Worm (Caenorhabditis elegans) whole organism, L3 larva: ENCODE data around the gene C02F5.14.

Experiments used
- ZK546.5 ChIP-seq: sonication (generic microtip); optimal IDR thresholded peaks from 2 replicates; lab custom pipeline; 2017; ENCODE audit warnings: missing biosample characterization, missing genetic modification characterization
- ama-1 ChIP-seq: fragments of 150-350 bp; optimal IDR thresholded peaks from 2 replicates; lab custom pipeline; 2018
- ceh-16 ChIP-seq: sonication (generic microtip); optimal IDR thresholded peaks from 2 replicates; lab custom pipeline; 2017; ENCODE audit warnings: missing biosample characterization, missing genetic modification characterization
- ceh-28 ChIP-seq: fragments of 150-350 bp; optimal IDR thresholded peaks from 2 replicates; lab custom pipeline; 2014; ENCODE audit warnings: missing biosample characterization, missing genetic modification reagents, missing genetic modification characterization
- ceh-82 ChIP-seq: fragments of 150-350 bp; optimal IDR thresholded peaks from 2 replicates; lab custom pipeline; 2014; ENCODE audit warnings: missing biosample characterization, missing genetic modification characterization
- daf-12 ChIP-seq: fragments of 150-350 bp; optimal IDR thresholded peaks from 2 replicates; lab custom pipeline; 2014; ENCODE audit warnings: missing biosample characterization, missing genetic modification reagents, missing genetic modification characterization
- elt-2 ChIP-seq: sonication (generic microtip); optimal IDR thresholded peaks from 2 replicates; lab custom pipeline; 2016; ENCODE audit warnings: missing genetic modification reagents, mild to moderate bottlenecking, missing genetic modification characterization, missing compliant biosample characterization
- elt-3 ChIP-seq, 3 experiments: fragments of 150-350 bp in 1 of 3; sonication (generic microtip) in 2 of 3; optimal IDR thresholded peaks; 2 replicates in 2 of 3; 4 replicates in 1 of 3; lab custom pipeline; 2014 to 2017; ENCODE audit warnings: missing biosample characterization in 3 of 3, missing genetic modification characterization in 3 of 3
- eor-1 ChIP-seq, 2 experiments: fragments of 150-350 bp; optimal IDR thresholded peaks; 2 replicates each; lab custom pipeline; 2014 to 2018; ENCODE audit warnings: missing biosample characterization in 2 of 2, missing genetic modification characterization in 2 of 2
- fkh-10 ChIP-seq: sonication (generic microtip); optimal IDR thresholded peaks from 2 replicates; lab custom pipeline; 2017; ENCODE audit warnings: missing biosample characterization, missing genetic modification reagents, missing genetic modification characterization
- fkh-2 ChIP-seq: fragments of 150-350 bp; optimal IDR thresholded peaks from 2 replicates; lab custom pipeline; 2014; ENCODE audit warnings: missing biosample characterization, missing genetic modification reagents, missing genetic modification characterization
- fos-1 ChIP-seq: fragments of 150-350 bp; optimal IDR thresholded peaks from 2 replicates; lab custom pipeline; 2014; ENCODE audit warnings: missing biosample characterization, missing genetic modification characterization
- hmg-11 ChIP-seq: sonication (generic microtip); optimal IDR thresholded peaks from 2 replicates; lab custom pipeline; 2016; ENCODE audit warnings: missing genetic modification characterization, missing compliant biosample characterization
- jun-1 ChIP-seq: fragments of 150-350 bp; optimal IDR thresholded peaks from 2 replicates; lab custom pipeline; 2014; ENCODE audit warnings: missing biosample characterization, missing genetic modification reagents, missing genetic modification characterization
- lin-15B ChIP-seq: fragments of 150-350 bp; optimal IDR thresholded peaks from 2 replicates; lab custom pipeline; 2014; ENCODE audit warnings: missing biosample characterization, missing genetic modification characterization
- lin-39 ChIP-seq: fragments of 150-350 bp; optimal IDR thresholded peaks from 2 replicates; lab custom pipeline; 2018; ENCODE audit warnings: missing biosample characterization, missing genetic modification reagents, missing genetic modification characterization
- lsy-12 ChIP-seq: sonication (generic microtip); optimal IDR thresholded peaks from 2 replicates; lab custom pipeline; 2016; ENCODE audit warnings: mild to moderate bottlenecking, missing genetic modification characterization, missing compliant biosample characterization
- mml-1 ChIP-seq: fragments of 150-350 bp; sonication (generic microtip); optimal IDR thresholded peaks from 3 replicates; lab custom pipeline; 2014; ENCODE audit warnings: missing biosample characterization, missing genetic modification characterization
- nfya-1 ChIP-seq: sonication (generic microtip); optimal IDR thresholded peaks from 2 replicates; lab custom pipeline; 2017; ENCODE audit warnings: missing genetic modification characterization, mild to moderate bottlenecking, missing compliant biosample characterization, antibody characterized with exemption, moderate library complexity; ENCODE audit not compliant: insufficient read depth
- nhr-11 ChIP-seq: fragments of 150-350 bp; optimal IDR thresholded peaks from 2 replicates; lab custom pipeline; 2014; ENCODE audit warnings: missing biosample characterization, missing genetic modification characterization
- nhr-12 ChIP-seq: fragments of 150-350 bp; optimal IDR thresholded peaks from 2 replicates; lab custom pipeline; 2014; ENCODE audit warnings: missing biosample characterization, missing genetic modification characterization
- nhr-237 ChIP-seq: fragments of 150-350 bp; optimal IDR thresholded peaks from 2 replicates; lab custom pipeline; 2014; ENCODE audit warnings: missing biosample characterization, missing genetic modification characterization
- nhr-28 ChIP-seq: fragments of 150-350 bp; optimal IDR thresholded peaks from 2 replicates; lab custom pipeline; 2014; ENCODE audit warnings: missing biosample characterization, missing genetic modification characterization
- nhr-43 ChIP-seq: sonication (generic microtip); optimal IDR thresholded peaks from 2 replicates; lab custom pipeline; 2016; ENCODE audit warnings: mild to moderate bottlenecking, missing genetic modification characterization, missing compliant biosample characterization; ENCODE audit not compliant: poor library complexity, severe bottlenecking
- nhr-67 ChIP-seq: fragments of 150-350 bp; optimal IDR thresholded peaks from 2 replicates; lab custom pipeline; 2014; ENCODE audit warnings: missing biosample characterization, missing genetic modification characterization
- nhr-76 ChIP-seq: fragments of 150-350 bp; sonication (generic microtip); optimal IDR thresholded peaks from 5 replicates; lab custom pipeline; 2014; ENCODE audit warnings: missing biosample characterization, missing genetic modification characterization
- pha-4 ChIP-seq: fragments of 150-350 bp; optimal IDR thresholded peaks from 2 replicates; lab custom pipeline; 2014; ENCODE audit warnings: missing biosample characterization, missing genetic modification reagents, missing genetic modification characterization
- pqm-1 ChIP-seq: fragments of 150-350 bp; optimal IDR thresholded peaks from 2 replicates; lab custom pipeline; 2017; ENCODE audit warnings: missing biosample characterization, missing genetic modification characterization, inconsistent platforms
- sea-2 ChIP-seq: fragments of 150-350 bp; sonication (generic microtip); optimal IDR thresholded peaks from 4 replicates; lab custom pipeline; 2014; ENCODE audit warnings: missing biosample characterization, missing genetic modification reagents, missing genetic modification characterization
- skn-1 ChIP-seq: fragments of 150-350 bp; optimal IDR thresholded peaks from 2 replicates; lab custom pipeline; 2014; ENCODE audit warnings: missing biosample characterization, missing genetic modification characterization
- snpc-4 ChIP-seq: fragments of 150-350 bp; optimal IDR thresholded peaks from 2 replicates; lab custom pipeline; 2014; ENCODE audit warnings: missing biosample characterization, missing genetic modification characterization
- tbx-2 ChIP-seq: sonication (generic microtip); optimal IDR thresholded peaks from 2 replicates; lab custom pipeline; 2016; ENCODE audit warnings: mild to moderate bottlenecking, missing genetic modification characterization, missing compliant biosample characterization
- unc-62 ChIP-seq: fragments of 150-350 bp; sonication (generic microtip); optimal IDR thresholded peaks from 4 replicates; lab custom pipeline; 2014; ENCODE audit warnings: missing biosample characterization, missing genetic modification reagents, missing genetic modification characterization
- ztf-11 ChIP-seq: fragments of 150-350 bp; optimal IDR thresholded peaks from 2 replicates; lab custom pipeline; 2014; ENCODE audit warnings: missing biosample characterization, missing genetic modification characterization

Gene C02F5.14

DNA sequence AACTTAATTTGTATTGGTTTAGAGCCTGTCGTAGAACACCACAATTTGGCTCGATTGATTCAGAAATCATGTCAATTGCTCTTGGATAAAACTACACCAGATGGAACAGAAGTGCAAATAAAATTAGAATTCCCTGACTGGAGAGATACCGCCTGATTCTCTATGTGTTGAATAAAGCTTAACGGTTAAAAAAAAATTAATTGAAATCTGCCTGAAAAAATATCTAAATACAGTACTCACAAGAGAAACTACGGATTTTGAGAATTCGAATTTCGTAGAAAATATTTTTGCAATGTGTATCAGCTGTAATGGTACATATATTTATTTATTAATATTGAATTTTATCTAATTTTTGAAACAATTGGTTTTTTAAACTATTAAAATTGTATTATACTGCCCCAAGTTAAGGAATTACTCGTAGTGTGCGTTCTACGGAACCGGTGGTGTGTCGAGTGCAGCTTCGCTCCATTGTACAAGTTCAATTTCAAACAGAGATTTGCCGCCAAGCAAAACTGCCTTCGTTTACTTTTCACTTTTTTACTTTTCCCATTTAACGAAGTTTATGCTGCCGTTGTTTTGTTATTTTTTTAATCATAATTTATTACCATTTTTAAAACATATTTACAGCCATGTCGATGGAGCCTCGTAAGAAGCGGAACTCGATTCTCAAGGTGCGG, 14.8 kb upstream of the C02F5.14 start, which contains the start of gene knl-1 (continued):
- TF ChIP-seq pha-4 (tag; lab: Kevin White, UChicago) = peak; percentile 94

DNA sequence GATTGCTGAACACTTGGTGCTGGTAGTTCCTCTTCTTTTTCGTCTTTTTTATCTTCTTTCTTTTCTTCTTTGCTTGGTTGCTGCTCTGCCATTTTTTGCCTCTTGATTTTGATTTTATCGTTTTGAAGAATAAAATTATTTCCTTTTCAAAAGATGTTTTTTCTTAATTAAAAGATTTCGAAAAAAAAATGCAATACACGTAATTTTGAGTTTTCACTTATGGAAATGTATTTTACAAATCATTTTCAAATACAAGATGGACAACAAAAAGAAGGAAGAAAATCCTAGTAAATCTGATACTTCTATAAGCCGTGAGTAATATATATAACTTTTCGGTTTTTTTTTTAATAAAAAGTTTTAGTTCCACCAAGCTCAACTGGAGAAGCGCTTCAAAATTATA, 14.1 kb upstream of the C02F5.14 start, which contains the start of the genes C02F5.10 and C02F5.2:
C02F5.10 (minus strand) TSS at position 101 of the 400 bp plus-strand sequence.
C02F5.2 (plus strand) TSS at position 239 of the 400 bp plus-strand sequence.
- TF ChIP-seq tbx-2 (tag; lab: Kevin White, UChicago) (no peak), hmg-11 (tag; lab: Kevin White, UChicago) (no peak), fkh-2 (tag; lab: Kevin White, UChicago) (no peak), nhr-76 (tag; lab: Kevin White, UChicago) (no peak), nhr-11 (tag; lab: Kevin White, UChicago) (no peak)

DNA sequence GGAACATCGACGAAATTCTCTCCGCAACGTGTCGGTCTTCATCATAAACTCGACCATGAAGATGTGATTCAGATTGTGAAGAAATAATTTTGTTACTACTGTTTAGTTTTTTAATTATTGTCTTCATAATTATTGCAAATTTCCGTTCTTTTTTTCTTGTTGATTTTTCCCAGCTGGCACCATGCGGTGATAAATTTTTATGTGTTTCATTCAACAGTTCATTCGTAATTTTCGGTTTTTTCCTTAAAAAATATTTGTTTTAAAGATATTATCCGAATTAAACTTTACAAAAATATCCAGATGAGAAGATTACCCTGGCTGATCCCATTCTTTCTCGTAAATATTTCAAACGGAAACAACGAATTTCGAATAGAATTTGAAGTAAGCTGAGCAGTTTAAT, 11.7 kb upstream of the C02F5.14 start, which contains the start of gene C02F5.13:
C02F5.13 (plus strand) TSS at position 301 of the 400 bp plus-strand sequence.
- TF ChIP-seq lsy-12 (tag; lab: Kevin White, UChicago) = no peak
- TF ChIP-seq ceh-28 (tag; lab: Kevin White, UChicago) = no peak
- no peak for TF ChIP-seq ama-1 (lab: Kevin White, UChicago)
- TF ChIP-seq tbx-2 (tag; lab: Kevin White, UChicago) = no peak
- TF ChIP-seq nhr-12 (tag; lab: Kevin White, UChicago) = no peak
- no peak for TF ChIP-seq pqm-1 (tag; lab: Kevin White, UChicago)
- TF ChIP-seq fkh-2 (tag; lab: Kevin White, UChicago) = no peak
- TF ChIP-seq nhr-237 = no peak
- no peak for TF ChIP-seq nhr-43 (tag; lab: Kevin White, UChicago)
- TF ChIP-seq fos-1 (tag; lab: Kevin White, UChicago) = no peak
- no peak for TF ChIP-seq elt-2
- no peak for TF ChIP-seq ZK546.5
- TF ChIP-seq elt-3 (tag; optimal IDR thresholded peaks at IDR 0.05; lab: Kevin White, UChicago) = no peak
- TF ChIP-seq nhr-67 (tag; lab: Kevin White, UChicago) = no peak
- TF ChIP-seq sea-2 (GFP tag; lab: Kevin White, UChicago) = no peak
- TF ChIP-seq mml-1 (tag; lab: Kevin White, UChicago) = no peak
- TF ChIP-seq snpc-4 (tag; lab: Kevin White, UChicago) = no peak
- no peak for TF ChIP-seq lin-15B (tag; lab: Kevin White, UChicago)
- TF ChIP-seq unc-62 (GFP tag; lab: Kevin White, UChicago) = no peak
- TF ChIP-seq lin-39 = no peak
- TF ChIP-seq, all 47 proteins: peak for 0

DNA sequence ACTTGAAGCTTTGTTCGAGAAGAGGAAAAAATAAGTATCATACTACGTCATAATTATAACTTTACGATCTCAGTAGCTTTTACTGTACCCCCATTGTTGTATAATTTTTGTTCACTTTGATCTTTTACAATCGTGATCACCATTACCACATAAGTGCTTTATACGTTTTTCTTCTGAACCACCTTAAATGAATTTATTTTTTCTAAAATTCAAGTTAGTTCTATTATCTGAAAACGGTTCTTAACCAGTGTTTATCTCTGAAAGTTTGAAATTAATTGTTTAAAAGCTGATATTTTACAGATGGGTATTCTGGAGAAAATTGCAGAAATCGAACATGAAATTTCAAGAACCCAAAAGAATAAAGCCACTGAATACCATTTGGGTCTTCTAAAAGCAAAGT, 10.3 kb upstream of the C02F5.14 start, which contains the start of gene C02F5.3:
C02F5.3 (plus strand) TSS at position 301 of the 400 bp plus-strand sequence.
- TF ChIP-seq ceh-82 (tag; lab: Kevin White, UChicago) (no peak), fkh-10 (GFP tag; lab: Kevin White, UChicago) (no peak), elt-2 (no peak), nhr-28 (tag; lab: Kevin White, UChicago) (no peak)

- TF ChIP-seq pha-4 (tag; lab: Kevin White, UChicago) (peak; percentile 5), jun-1 (tag; lab: Kevin White, UChicago) (no peak), skn-1 (tag; lab: Kevin White, UChicago) (peak; percentile 44), daf-12 (tag; lab: Kevin White, UChicago) (no peak), unc-62 (GFP tag; lab: Kevin White, UChicago) (no peak), nfya-1 (peak; percentile 36), ztf-11 (tag; lab: Kevin White, UChicago) (no peak), ceh-16 (tag; lab: Kevin White, UChicago) (no peak), lin-15B (tag; lab: Kevin White, UChicago) (peak; percentile 27), eor-1 (tag; optimal IDR thresholded peaks at IDR 0.05; lab: Kevin White, UChicago) (no peak)
Measured at ce11 chrIII:8244052-8244451, 8.7 kb upstream of the C02F5.14 start, which contains the start of the genes pbs-6 and cids-1. Gene pbs-6 (minus strand): TSS chrIII:8244092. Gene cids-1 (plus strand): TSS chrIII:8244445.
